Worm (Caenorhabditis elegans) whole organism, L4/young adult: ENCODE data around the gene cpsf-1.

Experiments used
- W03F9.2 ChIP-seq: fragments of 150-350 bp; optimal IDR thresholded peaks from 2 replicates; lab custom pipeline; 2014; ENCODE audit warnings: missing biosample characterization, missing genetic modification characterization
- dao-5 ChIP-seq: sonication (generic microtip); optimal IDR thresholded peaks from 2 replicates; lab custom pipeline; 2016; ENCODE audit warnings: missing genotype, missing genetic modification characterization, moderate library complexity, missing compliant biosample characterization
- him-1 ChIP-seq: sonication (generic microtip); optimal IDR thresholded peaks from 2 replicates; lab custom pipeline; 2016; ENCODE audit warnings: missing genotype, missing genetic modification reagents, missing genetic modification characterization, missing compliant biosample characterization

cpsf-1 gene

ce11 chrIV:1997762-1998161, 35.0 kb downstream of the cpsf-1 start:
- TF ChIP-seq dao-5 (no peak), W03F9.2 (no peak), him-1 (no peak)

- TF ChIP-seq him-1: no peak
- TF ChIP-seq dao-5: no peak
- TF ChIP-seq W03F9.2: no peak
Measured at ce11 chrIV:1992789-1993188, 40.0 kb downstream of the cpsf-1 start, which contains the start of gene xpc-1. TSS of gene xpc-1 (plus strand) at chrIV:1993089.

DNA sequence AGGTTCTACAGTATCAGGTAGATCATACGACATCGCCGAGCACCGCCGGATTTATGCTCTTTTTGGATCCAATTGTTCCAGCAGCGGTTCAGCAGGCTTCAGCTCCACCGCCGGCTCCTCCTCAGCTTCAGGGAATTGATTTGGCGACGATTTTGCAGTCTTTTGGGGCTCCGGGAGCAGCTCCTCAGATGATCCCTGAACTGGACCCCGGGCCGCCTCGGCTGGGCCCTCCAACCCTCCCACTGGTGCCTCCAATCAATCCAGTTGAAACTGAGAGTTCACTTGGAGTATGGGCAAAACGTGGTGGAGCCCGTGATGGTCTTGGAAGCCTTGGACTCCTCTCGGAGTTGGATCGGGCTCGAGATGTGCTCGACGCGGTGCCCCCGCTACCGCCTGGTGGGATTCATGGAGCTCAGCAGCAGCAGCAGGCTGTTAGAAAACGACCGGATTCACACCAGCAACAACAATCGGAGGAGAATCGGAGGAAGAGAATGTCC, 41.9 kb downstream of the cpsf-1 start:
- TF ChIP-seq dao-5 (no peak), him-1 (no peak), W03F9.2 (no peak)

DNA sequence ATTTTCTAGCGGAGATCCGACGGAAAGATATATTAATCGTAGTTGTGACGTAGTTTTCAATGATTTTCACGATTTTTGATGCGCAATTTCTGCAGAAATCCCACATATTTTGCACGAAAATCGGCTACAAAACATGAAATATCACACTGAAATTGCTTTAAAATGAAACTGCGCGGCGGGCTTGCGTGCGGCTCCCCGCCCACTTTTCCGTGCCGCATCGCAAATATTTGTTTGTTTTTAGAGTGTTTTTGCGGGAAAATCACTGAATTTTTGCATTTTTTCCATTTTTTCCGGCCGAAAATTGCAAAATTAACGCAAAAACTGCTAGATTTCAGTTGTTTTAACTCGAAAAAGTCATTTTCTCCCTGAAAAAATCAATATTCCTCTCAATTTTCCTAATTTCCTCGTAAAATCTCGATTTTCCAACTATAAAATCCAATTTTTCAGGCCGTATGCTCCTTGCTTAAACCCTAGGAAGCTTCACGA, 51.8 kb downstream of the cpsf-1 start, which contains the start of gene Y76B12C.6:
Gene Y76B12C.6 (plus strand): TSS at position 436 of the 486 bp plus-strand sequence.
- TF ChIP-seq him-1 (no peak), dao-5 (no peak), W03F9.2 (no peak)

DNA sequence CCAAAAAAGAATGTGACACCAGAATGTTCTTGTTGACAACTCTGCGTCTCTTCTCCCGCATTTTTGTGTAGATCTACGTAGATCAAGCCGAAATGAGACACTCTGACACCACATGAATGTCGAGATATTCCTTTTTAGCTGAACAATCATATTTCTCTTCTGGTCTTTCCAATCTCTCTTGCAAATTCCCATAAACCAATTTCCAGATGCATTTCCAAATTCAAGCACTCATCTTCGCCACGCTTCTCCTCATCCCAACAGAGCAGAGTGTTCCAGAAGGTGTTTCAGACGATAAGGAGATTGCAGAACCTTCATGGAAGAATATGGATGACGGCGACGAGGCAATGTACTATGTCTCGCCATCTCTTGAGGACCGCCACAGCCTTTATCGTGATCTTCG, 53.0 kb downstream of the cpsf-1 start, which contains the start of gene Y76B12C.8:
Gene Y76B12C.8 (plus strand): TSS at position 207 of the 400 bp plus-strand sequence.
- TF ChIP-seq him-1 (no peak), W03F9.2 (no peak), dao-5 (no peak)

ce11 chrIV:1975594-1975993, 57.2 kb downstream of the cpsf-1 start:
- no peak for TF ChIP-seq him-1
- TF ChIP-seq dao-5: no peak
- TF ChIP-seq W03F9.2: no peak

DNA sequence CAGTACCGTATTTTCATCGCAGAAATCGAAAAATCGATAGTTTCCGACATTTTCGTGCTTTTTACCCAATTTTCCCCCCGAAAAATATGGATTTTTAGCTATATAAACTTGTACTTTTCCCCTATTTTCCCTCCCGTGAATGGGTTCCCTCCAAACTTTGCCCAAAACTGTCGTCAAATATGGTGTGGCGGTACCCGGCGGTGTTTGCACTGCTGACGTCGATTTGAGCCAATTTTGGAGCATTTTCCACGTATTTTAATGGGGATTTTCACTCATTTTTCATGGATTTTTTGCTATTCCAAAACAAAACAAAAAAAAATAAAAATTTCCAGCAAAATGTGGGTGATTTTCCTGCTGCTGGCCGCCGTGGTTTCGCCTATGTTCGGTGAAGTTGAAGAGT, 59.4 kb downstream of the cpsf-1 start, which contains the start of gene Y76B12C.3:
Gene Y76B12C.3 (plus strand): TSS at position 334 of the 400 bp plus-strand sequence.
- TF ChIP-seq dao-5 (no peak), him-1 (no peak), W03F9.2 (no peak)

ce11 chrIV:1972271-1972670, 60.5 kb downstream of the cpsf-1 start, which contains the start of gene Y76B12C.4:
TSS of gene Y76B12C.4 (minus strand) at chrIV:1972371.
- TF ChIP-seq dao-5 (no peak), W03F9.2 (no peak), him-1 (no peak)

- TF ChIP-seq W03F9.2 (no peak), him-1 (no peak), dao-5 (no peak)
Measured at ce11 chrIV:1971078-1971477, 61.7 kb downstream of the cpsf-1 start.

- TF ChIP-seq W03F9.2 (no peak), dao-5 (no peak), him-1 (no peak)
Measured at ce11 chrIV:1970158-1970557, 62.6 kb downstream of the cpsf-1 start.

- TF ChIP-seq dao-5: no peak
- no peak for TF ChIP-seq W03F9.2
- TF ChIP-seq him-1: no peak
Measured at ce11 chrIV:1969353-1969752, 63.4 kb downstream of the cpsf-1 start, which contains the start of gene Y48A5A.3. TSS of gene Y48A5A.3 (plus strand) at chrIV:1969737.

- TF ChIP-seq dao-5: no peak
- TF ChIP-seq him-1: no peak
- TF ChIP-seq W03F9.2: no peak
Measured at ce11 chrIV:1965135-1965534, 67.7 kb downstream of the cpsf-1 start, which contains the start of gene Y48A5A.1. TSS of gene Y48A5A.1 (plus strand) at chrIV:1965481.

DNA sequence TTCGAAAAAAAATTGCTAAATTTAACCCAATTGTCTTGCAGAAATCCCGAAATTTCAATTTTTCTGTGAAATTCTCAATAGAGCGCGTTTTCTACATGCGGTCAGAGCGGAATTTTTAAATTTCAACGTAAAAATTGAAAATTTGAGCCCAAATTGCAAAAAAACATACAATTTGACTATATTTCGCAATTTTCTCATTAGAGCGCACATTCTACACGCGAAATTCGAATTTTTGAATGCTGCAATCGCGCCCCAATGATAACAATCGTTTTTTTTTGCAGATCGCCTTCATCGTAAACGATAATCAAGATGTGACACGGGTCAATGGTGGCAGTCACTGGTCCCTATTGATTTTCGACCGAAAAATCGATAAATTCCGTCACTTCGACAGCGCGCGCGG, 68.7 kb downstream of the cpsf-1 start:
- TF ChIP-seq him-1: no peak
- TF ChIP-seq W03F9.2: no peak
- no peak for TF ChIP-seq dao-5

DNA sequence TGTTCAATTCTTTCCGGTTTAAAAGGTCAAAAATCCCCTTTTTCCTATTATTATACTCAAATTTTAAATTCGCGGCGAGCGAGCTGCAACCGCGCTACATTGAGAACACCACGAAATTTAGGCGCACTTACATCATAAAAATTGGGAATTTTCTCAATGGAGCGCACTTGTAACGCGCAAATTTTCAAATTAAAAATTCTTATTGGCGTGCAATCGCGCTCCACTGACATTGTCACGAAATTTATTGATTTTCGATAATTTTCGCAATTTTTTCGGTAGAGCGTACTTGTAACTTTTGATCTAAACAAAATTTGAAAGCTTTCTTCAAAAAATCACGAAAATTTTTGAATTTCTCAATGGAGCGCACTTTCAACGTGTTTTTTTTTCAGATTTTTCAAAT, 69.5 kb downstream of the cpsf-1 start, which contains the start of gene ulp-3:
Gene ulp-3 (plus strand): TSS at position 388 of the 400 bp plus-strand sequence.
- TF ChIP-seq dao-5: no peak
- TF ChIP-seq W03F9.2: no peak
- TF ChIP-seq him-1: no peak

DNA sequence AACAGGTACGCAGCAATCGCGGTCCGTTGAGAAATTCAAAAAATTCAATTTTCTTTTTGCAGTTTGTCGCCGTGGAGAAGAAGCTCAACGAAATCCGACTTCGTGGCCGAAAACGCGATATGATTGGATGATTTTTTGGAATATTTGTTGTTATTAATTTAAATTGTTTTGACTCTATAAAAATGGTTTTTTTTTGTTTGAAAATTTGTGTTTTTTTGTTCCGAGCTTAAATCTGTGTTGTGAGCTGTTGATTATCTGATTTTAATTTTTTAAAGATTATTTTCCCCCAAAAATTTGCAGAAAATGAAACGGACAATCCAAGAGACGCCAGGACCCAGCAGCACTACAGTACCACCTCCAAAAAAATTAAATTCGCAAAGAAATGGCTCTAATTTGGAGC, 73.2 kb downstream of the cpsf-1 start, which contains the start of gene tdpo-1:
Gene tdpo-1 (plus strand): TSS at position 301 of the 400 bp plus-strand sequence.
- TF ChIP-seq W03F9.2 (no peak), him-1 (no peak)
